Fruit fly (Drosophila melanogaster) Kc167 (cell line): ENCODE measurements around the gene Sems.

Experiments used
- Sin3A ChIP-seq: fragments of >200 bp; optimal IDR thresholded peaks from 2 replicates; lab custom pipeline; 2018; ENCODE audit warnings: missing external identifiers
- h ChIP-seq: fragments of >200 bp; optimal IDR thresholded peaks from 3 replicates; lab custom pipeline; 2018; ENCODE audit warnings: missing external identifiers
- insv ChIP-seq: fragments of >200 bp; optimal IDR thresholded peaks from 3 replicates; lab custom pipeline; 2018; ENCODE audit warnings: missing external identifiers
- psq ChIP-seq: fragments of >200 bp; optimal IDR thresholded peaks from 2 replicates; lab custom pipeline; 2017; ENCODE audit warnings: missing external identifiers
- ttk ChIP-seq: sonication (Bioruptor generic); optimal IDR thresholded peaks from 2 replicates; lab custom pipeline; 2017; ENCODE audit warnings: missing external identifiers

DNA sequence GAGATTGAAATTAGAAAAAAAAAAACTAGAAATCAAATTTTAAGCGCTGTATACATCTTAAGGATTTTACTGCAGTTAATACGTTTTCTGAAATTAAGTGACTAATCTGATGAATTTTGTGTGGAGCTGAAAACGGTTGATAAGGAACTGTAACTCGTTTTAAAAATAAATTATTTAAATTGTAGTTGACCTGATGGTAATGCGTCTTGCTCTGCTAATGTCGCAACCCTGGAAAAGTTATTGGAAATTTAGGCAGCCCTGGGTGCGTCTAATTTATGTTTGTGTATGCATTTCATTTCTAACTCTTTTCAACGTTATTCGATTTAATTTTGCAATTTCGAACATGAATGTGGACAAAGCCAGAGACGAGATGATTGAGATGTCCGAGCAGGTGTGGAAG, 34.8 kb upstream of the Sems start, which contains the start of gene CG12984:
- TF ChIP-seq psq (lab: Kevin White, UChicago): no peak
- TF ChIP-seq insv: no peak
- TF ChIP-seq Sin3A: no peak
- no peak for TF ChIP-seq ttk (lab: Kevin White, UChicago)
- no peak for TF ChIP-seq h (lab: Kevin White, UChicago)
